Fruit fly (Drosophila melanogaster) S2 (cell line): ENCODE results near the gene HisRS.

ENCODE experiments used
- CG8478 ChIP-seq: fragments of >200 bp; optimal IDR thresholded peaks from 2 replicates; lab custom pipeline; 2018
- CTCF ChIP-seq, 2 experiments: fragments of >200 bp; optimal IDR thresholded peaks; 2 replicates each; lab custom pipeline; 2018

DNA sequence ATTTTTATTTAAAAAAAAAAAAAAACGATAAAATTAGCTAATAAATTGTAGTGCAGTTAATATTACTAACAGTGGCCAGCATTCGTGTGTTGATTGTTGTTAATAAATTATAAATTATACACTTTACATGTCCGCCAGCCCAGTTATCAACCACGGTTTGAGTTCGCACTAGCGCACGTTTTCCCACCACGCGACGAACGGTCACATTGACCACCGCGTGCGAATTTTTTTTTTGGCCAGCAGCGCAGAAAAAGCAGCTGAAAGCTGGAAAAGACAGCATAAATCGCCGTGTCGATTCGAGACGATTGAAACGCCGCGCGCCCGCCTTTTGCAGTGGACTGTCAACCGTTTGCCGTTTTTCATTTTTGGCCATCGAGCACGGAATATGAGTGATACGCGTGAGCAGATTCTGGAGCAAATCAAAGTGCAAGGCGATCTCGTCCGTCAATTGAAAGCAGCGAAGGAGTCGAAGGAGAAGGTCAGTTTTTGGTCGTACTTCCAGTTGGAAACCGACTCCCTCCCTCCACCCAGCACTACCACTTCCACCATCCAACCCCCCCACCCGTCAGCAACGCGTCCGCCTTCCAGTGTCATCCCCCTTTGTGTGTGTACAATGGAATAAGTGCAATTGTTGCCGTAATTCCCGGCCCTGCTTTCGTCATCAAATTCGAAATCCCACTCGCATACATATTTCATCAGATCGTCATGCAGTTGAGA lies at the start of gene HisRS, which contains the start of gene Bx:
- TF ChIP-seq CG8478 (lab: Kevin White, UChicago), result no peak
- TF ChIP-seq CTCF (optimal IDR thresholded peaks at IDR 0.05; lab: Kevin White, UChicago), result peak; percentile 52 to 73
